Fruit fly (Drosophila melanogaster) whole organism, embryonic: ENCODE measurements around the gene TwdlX.

Source experiments
- Antp ChIP-seq: fragments of 200-800 bp; sonication (Bioruptor generic); optimal IDR thresholded peaks from 3 replicates; lab custom pipeline; 2016; ENCODE audit warnings: missing biosample characterization, missing genetic modification characterization
- CG10274 ChIP-seq: fragments of 200-800 bp; sonication (Bioruptor generic); optimal IDR thresholded peaks from 3 replicates; lab custom pipeline; 2017; ENCODE audit warnings: missing biosample characterization, mild to moderate bottlenecking, missing genetic modification characterization
- CG10979 ChIP-seq: fragments of 200-800 bp; sonication (Bioruptor generic); optimal IDR thresholded peaks from 2 replicates; lab custom pipeline; 2018; ENCODE audit warnings: missing biosample characterization, mild to moderate bottlenecking, missing genetic modification characterization, moderate library complexity
- CG11247 ChIP-seq: fragments of 200-800 bp; sonication (Bioruptor generic); IDR thresholded peaks from 2 replicates; pipeline ENCODE4 v1.3.6; 2022; ENCODE audit warnings: missing biosample characterization, missing genetic modification characterization
- CG11398 ChIP-seq: fragments of 200-800 bp; sonication (Bioruptor generic); optimal IDR thresholded peaks from 2 replicates; lab custom pipeline; 2016; ENCODE audit warnings: missing biosample characterization, missing genetic modification characterization
- CG11695 ChIP-seq: fragments of 200-800 bp; sonication (Bioruptor generic); IDR thresholded peaks from 3 replicates; pipeline ENCODE4 v1.3.6; 2022; ENCODE audit warnings: missing biosample characterization, missing genetic modification characterization
- CG11696 ChIP-seq: fragments of 200-800 bp; sonication (Bioruptor generic); IDR thresholded peaks from 2 replicates; pipeline ENCODE4 v1.3.6; 2022; ENCODE audit warnings: missing biosample characterization, missing genetic modification characterization
- CG12104 ChIP-seq: fragments of 200-800 bp; sonication (Bioruptor generic); optimal IDR thresholded peaks from 3 replicates; lab custom pipeline; 2016; ENCODE audit warnings: missing biosample characterization, missing genetic modification characterization
- CG13296 ChIP-seq: fragments of 200-800 bp; sonication (Bioruptor generic); optimal IDR thresholded peaks from 3 replicates; lab custom pipeline; 2018; ENCODE audit warnings: missing biosample characterization, mild to moderate bottlenecking, missing genetic modification characterization
- CG17186 ChIP-seq: fragments of 200-800 bp; sonication (Bioruptor generic); optimal IDR thresholded peaks from 3 replicates; lab custom pipeline; 2017; ENCODE audit warnings: missing biosample characterization, missing genetic modification reagents, missing genetic modification characterization
- CG17328 ChIP-seq: fragments of 200-800 bp; sonication (Bioruptor generic); IDR thresholded peaks from 2 replicates; pipeline ENCODE4 v1.3.6; 2022; ENCODE audit warnings: missing biosample characterization, missing genetic modification characterization
- CG17385 ChIP-seq: fragments of 200-800 bp; sonication (Bioruptor generic); optimal IDR thresholded peaks from 3 replicates; lab custom pipeline; 2018; ENCODE audit warnings: missing biosample characterization, mild to moderate bottlenecking, missing genetic modification characterization
- CG17612 ChIP-seq: fragments of 200-800 bp; sonication (Bioruptor generic); IDR thresholded peaks from 2 replicates; pipeline ENCODE4 v1.3.6; 2022; ENCODE audit warnings: missing biosample characterization, missing genetic modification characterization
- CG18262 ChIP-seq: fragments of 200-800 bp; optimal IDR thresholded peaks from 3 replicates; lab custom pipeline; 2019; ENCODE audit warnings: missing biosample characterization, mild to moderate bottlenecking, missing genetic modification characterization, moderate library complexity
- CG18476 ChIP-seq: fragments of 200-800 bp; sonication (Bioruptor generic); optimal IDR thresholded peaks from 2 replicates; lab custom pipeline; 2016; ENCODE audit warnings: missing biosample characterization, mild to moderate bottlenecking, missing genetic modification characterization
- CG2875 ChIP-seq: fragments of 200-800 bp; sonication (Bioruptor generic); optimal IDR thresholded peaks from 2 replicates; lab custom pipeline; 2017; ENCODE audit warnings: missing biosample characterization, mild to moderate bottlenecking, missing genetic modification characterization, missing genetic modification reagents
- CG30431 ChIP-seq: fragments of 200-800 bp; sonication (Bioruptor generic); optimal IDR thresholded peaks from 2 replicates; lab custom pipeline; 2017; ENCODE audit warnings: missing biosample characterization, missing genetic modification characterization
- CG3163 ChIP-seq: fragments of 200-800 bp; sonication (Bioruptor generic); optimal IDR thresholded peaks from 3 replicates; lab custom pipeline; 2016; ENCODE audit warnings: missing biosample characterization, missing genetic modification characterization
- CG3847 ChIP-seq: fragments of 200-800 bp; sonication (Bioruptor generic); IDR thresholded peaks from 2 replicates; pipeline ENCODE4 v1.3.6; 2022; ENCODE audit warnings: missing biosample characterization, missing genetic modification characterization
- CG5953 ChIP-seq: fragments of 200-800 bp; sonication (Bioruptor generic); IDR thresholded peaks from 2 replicates; pipeline ENCODE4 v1.3.6; 2022; ENCODE audit warnings: missing biosample characterization, missing genetic modification characterization
- CG7928 ChIP-seq: fragments of 200-800 bp; sonication (Bioruptor generic); optimal IDR thresholded peaks from 2 replicates; lab custom pipeline; 2017; ENCODE audit warnings: missing biosample characterization, mild to moderate bottlenecking, missing genetic modification characterization
- CG7987 ChIP-seq: fragments of 200-800 bp; sonication (Bioruptor generic); optimal IDR thresholded peaks from 2 replicates; lab custom pipeline; 2018; ENCODE audit warnings: missing biosample characterization, mild to moderate bottlenecking, missing genetic modification characterization, moderate library complexity
- CG8281 ChIP-seq: fragments of 200-800 bp; sonication (Bioruptor generic); optimal IDR thresholded peaks from 2 replicates; lab custom pipeline; 2018; ENCODE audit warnings: missing biosample characterization, mild to moderate bottlenecking, missing genetic modification characterization, moderate library complexity
- CG8765 ChIP-seq: fragments of 200-800 bp; sonication (Bioruptor generic); IDR thresholded peaks from 2 replicates; pipeline ENCODE4 v1.3.6; 2022; ENCODE audit warnings: missing biosample characterization, missing genetic modification characterization
- CG9932 ChIP-seq: fragments of 200-800 bp; sonication (Bioruptor generic); IDR thresholded peaks from 2 replicates; pipeline ENCODE4 v1.3.6; 2022; ENCODE audit warnings: missing biosample characterization, missing genetic modification characterization
- Dll ChIP-seq: fragments of 200-800 bp; sonication (Bioruptor generic); IDR thresholded peaks from 4 replicates; pipeline ENCODE4 v1.3.6; 2022; ENCODE audit warnings: missing biosample characterization, missing genetic modification characterization; ENCODE audit not compliant: partially characterized antibody
- Lim3 ChIP-seq: fragments of 200-800 bp; sonication (Bioruptor generic); IDR thresholded peaks from 2 replicates; pipeline ENCODE4 v1.3.6; 2022; ENCODE audit warnings: missing biosample characterization, missing genetic modification characterization
- NFAT ChIP-seq: fragments of 200-800 bp; sonication (Bioruptor generic); IDR thresholded peaks from 2 replicates; pipeline ENCODE4 v1.3.6; 2022; ENCODE audit warnings: missing biosample characterization, missing genetic modification characterization
- Neu2 ChIP-seq: fragments of 200-800 bp; sonication (Bioruptor generic); optimal IDR thresholded peaks from 3 replicates; lab custom pipeline; 2016; ENCODE audit warnings: missing biosample characterization, missing genetic modification characterization, borderline replicate concordance
- Sin3A ChIP-seq: fragments of >200 bp; optimal IDR thresholded peaks from 2 replicates; lab custom pipeline; 2018
- Sry-β ChIP-seq: fragments of 200-800 bp; sonication (Bioruptor generic); optimal IDR thresholded peaks from 2 replicates; lab custom pipeline; 2018; ENCODE audit warnings: missing biosample characterization, mild to moderate bottlenecking, missing genetic modification characterization, moderate library complexity
- Stat92E ChIP-seq, 3 experiments: fragments of >200 bp in 2 of 3; fragments of 200-800 bp in 1 of 3; sonication (Bioruptor generic) in 1 of 3; optimal IDR thresholded peaks; 2 replicates each; lab custom pipeline; 2017 to 2019; ENCODE audit warnings: missing biosample characterization in 3 of 3, missing genetic modification characterization in 3 of 3, mild to moderate bottlenecking in 1 of 3, moderate library complexity in 1 of 3
- Taf1 ChIP-seq: fragments of 200-800 bp; sonication (Bioruptor generic); IDR thresholded peaks from 2 replicates; pipeline ENCODE4 v1.3.6; 2022; ENCODE audit warnings: missing biosample characterization, missing genetic modification characterization
- Xbp1 ChIP-seq: fragments of 200-800 bp; sonication (Bioruptor generic); optimal IDR thresholded peaks from 3 replicates; lab custom pipeline; 2016; ENCODE audit warnings: missing biosample characterization, mild to moderate bottlenecking, missing genetic modification characterization
- bbx ChIP-seq: fragments of 200-800 bp; sonication (Bioruptor generic); IDR thresholded peaks from 2 replicates; pipeline ENCODE4 v1.3.6; 2022; ENCODE audit warnings: missing biosample characterization, missing genetic modification characterization; ENCODE audit not compliant: partially characterized antibody
- bsh ChIP-seq, 2 experiments: fragments of 200-800 bp; sonication (Bioruptor generic); optimal IDR thresholded peaks; 2 replicates each; lab custom pipeline; 2017 to 2018; ENCODE audit warnings: mild to moderate bottlenecking in 2 of 2, missing biosample characterization in 2 of 2, missing genetic modification characterization in 2 of 2, moderate library complexity in 1 of 2
- cad ChIP-seq: fragments of >200 bp; optimal IDR thresholded peaks from 2 replicates; lab custom pipeline; 2017; ENCODE audit warnings: missing biosample characterization, missing genetic modification characterization
- chn ChIP-seq: fragments of 200-800 bp; sonication (Bioruptor generic); optimal IDR thresholded peaks from 2 replicates; lab custom pipeline; 2016; ENCODE audit warnings: missing biosample characterization, missing genetic modification characterization
- ci ChIP-seq: fragments of 200-800 bp; sonication (Bioruptor generic); IDR thresholded peaks from 3 replicates; pipeline ENCODE4 v1.3.6; 2022; ENCODE audit warnings: missing biosample characterization, missing genetic modification characterization
- crol ChIP-seq: fragments of 200-800 bp; sonication (Bioruptor generic); IDR thresholded peaks from 2 replicates; pipeline ENCODE4 v1.3.6; 2022; ENCODE audit warnings: missing biosample characterization, missing genetic modification characterization
- gt ChIP-seq: fragments of 200-800 bp; sonication (Bioruptor generic); IDR thresholded peaks from 2 replicates; pipeline ENCODE4 v1.3.6; 2022; ENCODE audit warnings: missing biosample characterization, missing genetic modification characterization
- hth ChIP-seq: fragments of >200 bp; optimal IDR thresholded peaks from 2 replicates; lab custom pipeline; 2017; ENCODE audit warnings: inconsistent platforms
- ind ChIP-seq: fragments of 200-800 bp; sonication (Bioruptor generic); optimal IDR thresholded peaks from 3 replicates; lab custom pipeline; 2016; ENCODE audit warnings: missing biosample characterization, missing genetic modification characterization
- jing ChIP-seq: fragments of 200-800 bp; sonication (Bioruptor generic); optimal IDR thresholded peaks from 2 replicates; lab custom pipeline; 2018; ENCODE audit warnings: missing biosample characterization, mild to moderate bottlenecking, missing genetic modification characterization
- odd ChIP-seq: fragments of 200-800 bp; sonication (Bioruptor generic); optimal IDR thresholded peaks from 2 replicates; lab custom pipeline; 2017; ENCODE audit warnings: missing biosample characterization, mild to moderate bottlenecking, missing genetic modification characterization
- ranshi ChIP-seq: fragments of 200-800 bp; sonication (Bioruptor generic); IDR thresholded peaks from 2 replicates; pipeline ENCODE4 v1.3.6; 2022; ENCODE audit warnings: missing biosample characterization, missing genetic modification characterization
- sens ChIP-seq: fragments of 200-800 bp; sonication (Bioruptor generic); peaks from one replicate; lab custom pipeline; 2016; ENCODE audit warnings: missing biosample characterization, missing genetic modification characterization
- sim ChIP-seq: fragments of 200-800 bp; sonication (Bioruptor generic); IDR thresholded peaks from 2 replicates; pipeline ENCODE4 v1.3.6; 2022; ENCODE audit warnings: missing biosample characterization, missing genetic modification characterization
- slou ChIP-seq: fragments of 200-800 bp; sonication (Bioruptor generic); optimal IDR thresholded peaks from 3 replicates; lab custom pipeline; 2016; ENCODE audit warnings: missing biosample characterization, missing genetic modification characterization
- tgo ChIP-seq: fragments of 200-800 bp; sonication (Bioruptor generic); IDR thresholded peaks from 3 replicates; pipeline ENCODE4 v1.3.6; 2022; ENCODE audit warnings: missing biosample characterization, missing genetic modification characterization

The TwdlX gene

dm6 chrX:16750712-16751578 is 20.1 kb downstream of the TwdlX start (continued):
- TF ChIP-seq CG2875 = peak; percentile 44
- peak; percentile 65 for TF ChIP-seq crol (GFP tag; lab: Robert Waterston, UW)
- no peak for TF ChIP-seq CG11398 (GFP tag; lab: Kevin White, UChicago)
- TF ChIP-seq CG18476 (GFP tag; lab: Kevin White, UChicago) = peak; percentile 53
- TF ChIP-seq sens (GFP tag; lab: Kevin White, UChicago) = peak; percentile 88
- no peak for TF ChIP-seq CG8765 (GFP tag; lab: Robert Waterston, UW)
- peak; percentile 45 for TF ChIP-seq CG8281 (tag; lab: Kevin White, UChicago)
- peak; percentile 2 for TF ChIP-seq CG7987 (GFP tag; lab: Kevin White, UChicago)
- no peak for TF ChIP-seq CG17186 (GFP tag; lab: Kevin White, UChicago)
- no peak for TF ChIP-seq hth (lab: Kevin White, UChicago)
- peak; percentile 15; the same call in 1 of the 2 replicates for TF ChIP-seq CG11696
- TF ChIP-seq Sin3A (lab: Kevin White, UChicago) = no peak
- peak; percentile 47; the same call in 1 of the 3 replicates for TF ChIP-seq tgo (GFP tag; lab: Robert Waterston, UW)
- peak; percentile 82 for TF ChIP-seq CG13296 (GFP tag; lab: Kevin White, UChicago)
- no peak for TF ChIP-seq Taf1
- TF ChIP-seq ranshi (GFP tag; lab: Robert Waterston, UW) = peak; percentile 46; the same call in 1 of the 2 replicates
- TF ChIP-seq ci (GFP tag; lab: Robert Waterston, UW) = peak; percentile 60; the same call in 1 of the 3 replicates
- peak; percentile 37 for TF ChIP-seq CG9932 (GFP tag; lab: Robert Waterston, UW)
- TF ChIP-seq Antp (GFP tag; lab: Kevin White, UChicago) = no peak
- peak; percentile 68 for TF ChIP-seq CG17385 (GFP tag; lab: Kevin White, UChicago)
- TF ChIP-seq CG3163 (GFP tag; lab: Kevin White, UChicago) = no peak
- TF ChIP-seq Xbp1 (GFP tag; lab: Kevin White, UChicago) = peak; percentile 60
- TF ChIP-seq CG7928 (GFP tag; lab: Kevin White, UChicago) = no peak
- TF ChIP-seq sim (GFP tag; lab: Robert Waterston, UW) = no peak
- TF ChIP-seq bbx (GFP tag; lab: Robert Waterston, UW) = no peak
- peak; percentile 65 for TF ChIP-seq CG12104
- TF ChIP-seq CG10274 (GFP tag; lab: Kevin White, UChicago) = peak; percentile 29
- TF ChIP-seq gt (GFP tag; lab: Robert Waterston, UW) = no peak
- TF ChIP-seq Neu2 = no peak
- peak; percentile 54 for TF ChIP-seq CG30431 (GFP tag; lab: Kevin White, UChicago)
- TF ChIP-seq Dll (GFP tag; lab: Robert Waterston, UW) = no peak
- TF ChIP-seq NFAT = no peak
- TF ChIP-seq Lim3 (GFP tag; lab: Robert Waterston, UW) = no peak
- no peak for TF ChIP-seq CG11247 (GFP tag; lab: Robert Waterston, UW)
- TF ChIP-seq Stat92E (GFP tag; optimal IDR thresholded peaks at IDR 0.05; lab: Kevin White, UChicago) = no peak
- no peak for TF ChIP-seq CG5953 (GFP tag; lab: Robert Waterston, UW)
- peak; percentile 53 for TF ChIP-seq CG17328
- TF ChIP-seq CG10979 (tag; lab: Kevin White, UChicago) = peak; percentile 86
- TF ChIP-seq jing (GFP tag; lab: Kevin White, UChicago) = no peak
- no peak for TF ChIP-seq cad
- TF ChIP-seq bsh (GFP tag; optimal IDR thresholded peaks at IDR 0.05; lab: Kevin White, UChicago) = peak; percentile 77 to 97
- TF ChIP-seq ind (GFP tag; lab: Kevin White, UChicago) = peak; percentile 36
- TF ChIP-seq odd = peak; percentile 82
- TF ChIP-seq chn (GFP tag; lab: Kevin White, UChicago) = peak; percentile 40
- peak; percentile 18 for TF ChIP-seq slou (GFP tag; lab: Kevin White, UChicago)
- TF ChIP-seq CG17612 (GFP tag; lab: Robert Waterston, UW) = no peak
- TF ChIP-seq CG18262 (tag; lab: Kevin White, UChicago) = peak; percentile 87
- peak; percentile 63 for TF ChIP-seq CG11695 (GFP tag; lab: Robert Waterston, UW)
- no peak for TF ChIP-seq Sry-β (GFP tag; lab: Kevin White, UChicago)
- TF ChIP-seq CG3847 (GFP tag; lab: Robert Waterston, UW) = 0 out of 2 replicates have a peak, but pooled peaks have one; percentile 32
